Fruit fly (Drosophila melanogaster): Measurements from ENCODE around the gene Pdp.

Gene Pdp

dm6 chrX:7700239-7700793 lies 34.1 kb downstream of the Pdp start (continued):
- peak; percentile 78; the same call in 1 of the 2 replicates for TF ChIP-seq CG8765 (GFP tag; IDR thresholded peaks at IDR 0.05)
- peak; percentile 59 for TF ChIP-seq zen (tag; optimal IDR thresholded peaks at IDR 0.05)
- TF ChIP-seq bigmax (GFP tag; optimal IDR thresholded peaks at IDR 0.05), result peak; percentile 31
- peak; percentile 77 for TF ChIP-seq da (GFP tag; optimal IDR thresholded peaks at IDR 0.05)
- peak; percentile 89 for TF ChIP-seq CG31441 (GFP tag; IDR thresholded peaks at IDR 0.05)
- TF ChIP-seq row (GFP tag; IDR thresholded peaks at IDR 0.05), result peak; percentile 96
- no peak for TF ChIP-seq luna (GFP tag; optimal IDR thresholded peaks at IDR 0.05)
- TF ChIP-seq Hr51 (GFP tag; optimal IDR thresholded peaks at IDR 0.05), result peak; percentile 81 to 91
- peak; percentile 87 for TF ChIP-seq danr (GFP tag; IDR thresholded peaks at IDR 0.05)
- peak; percentile 88 for TF ChIP-seq fd3F (GFP tag; optimal IDR thresholded peaks at IDR 0.05)
- TF ChIP-seq peb (GFP tag; IDR thresholded peaks at IDR 0.05), result peak; percentile 91
- peak; percentile 91 for TF ChIP-seq Dbx (GFP tag; IDR thresholded peaks at IDR 0.05)
- TF ChIP-seq Sox102F (GFP tag; optimal IDR thresholded peaks at IDR 0.05), result peak; percentile 95
- peak; percentile 78 for TF ChIP-seq CG34376 (GFP tag; optimal IDR thresholded peaks at IDR 0.05)
- peak; percentile 95 for TF ChIP-seq CG17359 (tag; optimal IDR thresholded peaks at IDR 0.05)
- peak; percentile 94 for TF ChIP-seq CG9932 (GFP tag; IDR thresholded peaks at IDR 0.05)
- TF ChIP-seq CG10147 (GFP tag; optimal IDR thresholded peaks at IDR 0.05), result peak; percentile 83
- no peak for TF ChIP-seq Trl (optimal IDR thresholded peaks at IDR 0.05)
- TF ChIP-seq Trl (GFP tag; optimal IDR thresholded peaks at IDR 0.05), result peak; percentile 75
- TF ChIP-seq CG3407 (GFP tag; optimal IDR thresholded peaks at IDR 0.05), result peak; percentile 74
- TF ChIP-seq chn (GFP tag; optimal IDR thresholded peaks at IDR 0.05), result peak; percentile 92
- peak; percentile 68 for TF ChIP-seq Ets97D (GFP tag; optimal IDR thresholded peaks at IDR 0.05)
- TF ChIP-seq Atf6 (GFP tag; IDR thresholded peaks at IDR 0.05), result peak; percentile 92
- peak; percentile 92 for TF ChIP-seq unpg (GFP tag; optimal IDR thresholded peaks at IDR 0.05)
- peak; percentile 93 for TF ChIP-seq Oli (tag; optimal IDR thresholded peaks at IDR 0.05)
- TF ChIP-seq CG9876 (GFP tag; optimal IDR thresholded peaks at IDR 0.05), result peak; percentile 89
- peak; percentile 86 for TF ChIP-seq stc (GFP tag; IDR thresholded peaks at IDR 0.05)
- no peak for TF ChIP-seq sna (GFP tag; IDR thresholded peaks at IDR 0.05; ENCODE audit: partially characterized antibody)
- peak; percentile 89 for TF ChIP-seq CG4424 (GFP tag; optimal IDR thresholded peaks at IDR 0.05)
- TF ChIP-seq Dfd (GFP tag; optimal IDR thresholded peaks at IDR 0.05), result no peak
- peak; percentile 91 for TF ChIP-seq nmo (GFP tag; optimal IDR thresholded peaks at IDR 0.05)
- TF ChIP-seq CG3726 (GFP tag; IDR thresholded peaks at IDR 0.05), result peak; percentile 88
- no peak for TF ChIP-seq zen2 (GFP tag; IDR thresholded peaks at IDR 0.05; ENCODE audit: partially characterized antibody)
- peak; percentile 86 for TF ChIP-seq ara (GFP tag; IDR thresholded peaks at IDR 0.05)
- no peak for TF ChIP-seq z (GFP tag; IDR thresholded peaks at IDR 0.05)
- TF ChIP-seq Doc2 (GFP tag; IDR thresholded peaks at IDR 0.05), result peak; percentile 77
- TF ChIP-seq Camta (GFP tag; optimal IDR thresholded peaks at IDR 0.05), result peak; percentile 76
- TF ChIP-seq lmd (GFP tag; IDR thresholded peaks at IDR 0.05), result peak; percentile 96
- TF ChIP-seq twi (tag; optimal IDR thresholded peaks at IDR 0.05), result peak; percentile 77
- TF ChIP-seq CG13296 (GFP tag; optimal IDR thresholded peaks at IDR 0.05), result peak; percentile 91
- peak; percentile 98 for TF ChIP-seq CG8388 (GFP tag; optimal IDR thresholded peaks at IDR 0.05)
- TF ChIP-seq CG33557 (GFP tag; optimal IDR thresholded peaks at IDR 0.05), result peak; percentile 31
- TF ChIP-seq Neu2 (GFP tag; optimal IDR thresholded peaks at IDR 0.05; ENCODE audit: borderline replicate concordance), result peak; percentile 44
- peak; percentile 23 for TF ChIP-seq lbe (GFP tag; optimal IDR thresholded peaks at IDR 0.05)
- peak; percentile 84 for TF ChIP-seq CG11398 (GFP tag; optimal IDR thresholded peaks at IDR 0.05)
- TF ChIP-seq CG43689 (GFP tag; IDR thresholded peaks at IDR 0.05), result peak; percentile 89
- peak; percentile 92 for TF ChIP-seq CG6689 (GFP tag; IDR thresholded peaks at IDR 0.05)
- TF ChIP-seq ATbp (GFP tag; optimal IDR thresholded peaks at IDR 0.05), result peak; percentile 89
- peak; percentile 66 for TF ChIP-seq Asciz (GFP tag; optimal IDR thresholded peaks at IDR 0.05)
- TF ChIP-seq CG7372 (GFP tag; IDR thresholded peaks at IDR 0.05), result peak; percentile 93
- TF ChIP-seq CG1647 (GFP tag; optimal IDR thresholded peaks at IDR 0.05), result peak; percentile 87
